Fruit fly (Drosophila melanogaster): ENCODE results near the gene CG32694.

The CG32694 gene

DNA sequence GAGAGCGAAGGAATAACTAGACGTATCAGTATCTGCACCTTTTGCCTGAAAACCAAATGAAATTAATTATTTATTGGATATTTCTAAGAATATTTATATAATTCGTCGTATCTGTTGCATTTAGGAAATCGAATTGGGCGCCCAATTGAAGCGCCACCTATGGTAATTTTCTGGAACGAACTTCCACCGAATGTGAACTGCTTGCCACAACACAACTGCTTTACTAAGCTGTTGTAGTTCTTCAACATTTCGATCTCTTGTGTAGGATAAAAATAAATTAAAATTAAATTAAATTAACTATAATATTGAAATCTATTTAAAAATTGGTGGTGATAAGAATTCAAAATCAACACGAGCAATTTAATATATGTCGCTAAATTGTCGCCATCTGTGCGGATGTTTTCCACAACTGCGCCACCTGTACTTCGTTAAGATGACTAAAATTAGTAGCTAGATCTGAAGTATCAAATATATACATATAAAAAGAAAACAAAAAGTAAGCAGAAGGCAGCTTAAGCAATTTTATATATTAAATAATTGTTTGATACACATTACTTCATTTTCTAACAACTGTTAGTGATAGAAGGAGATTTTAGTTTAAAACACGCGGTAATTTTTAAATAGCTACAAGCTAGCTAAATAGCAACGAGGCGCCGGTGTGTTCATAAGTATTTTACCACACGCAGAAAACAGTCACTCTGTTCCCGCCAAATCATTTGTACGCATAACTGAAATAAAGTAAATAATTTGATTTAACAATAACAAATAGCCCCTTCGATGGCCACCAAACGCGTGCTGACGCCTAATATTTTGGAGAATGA, 20.5 kb downstream of the CG32694 start, which contains the start of gene Dna2 (continued):
- TF ChIP-seq CG17829 (tag; optimal IDR thresholded peaks at IDR 0.05) (peak; percentile 29), oc (tag; optimal IDR thresholded peaks at IDR 0.05) (no peak), CG1647 (GFP tag; optimal IDR thresholded peaks at IDR 0.05) (no peak), lbe (GFP tag; optimal IDR thresholded peaks at IDR 0.05) (no peak), CG11504 (tag; optimal IDR thresholded peaks at IDR 0.05) (peak; percentile 38), nau (GFP tag; optimal IDR thresholded peaks at IDR 0.05) (no peak), onecut (GFP tag; IDR thresholded peaks at IDR 0.05) (no peak), CG17361 (GFP tag; IDR thresholded peaks at IDR 0.05) (peak; percentile 70), pzg (GFP tag; optimal IDR thresholded peaks at IDR 0.05) (peak; percentile 16), Doc3 (GFP tag; IDR thresholded peaks at IDR 0.05; ENCODE audit: partially characterized antibody) (no peak), lola (GFP tag; optimal IDR thresholded peaks at IDR 0.05) (no peak), CG6689 (GFP tag; IDR thresholded peaks at IDR 0.05) (no peak; the same call in 1 of the 2 replicates), Nf-YC (tag; optimal IDR thresholded peaks at IDR 0.05) (peak; percentile 20), Dek (tag; optimal IDR thresholded peaks at IDR 0.05) (no peak), ato (GFP tag; IDR thresholded peaks at IDR 0.05; ENCODE audit: partially characterized antibody) (no peak), CG17359 (tag; optimal IDR thresholded peaks at IDR 0.05) (no peak), E2f2 (GFP tag; IDR thresholded peaks at IDR 0.05) (peak; percentile 86), CG5180 (GFP tag; optimal IDR thresholded peaks at IDR 0.05) (no peak), CG7963 (GFP tag; IDR thresholded peaks at IDR 0.05; ENCODE audit: partially characterized antibody) (no peak), az2 (GFP tag; optimal IDR thresholded peaks at IDR 0.05) (peak; percentile 12), tup (GFP tag; optimal IDR thresholded peaks at IDR 0.05) (no peak), Ets97D (GFP tag; optimal IDR thresholded peaks at IDR 0.05) (peak; percentile 0), Oaz (GFP tag; IDR thresholded peaks at IDR 0.05) (no peak), CG18619 (GFP tag; optimal IDR thresholded peaks at IDR 0.05) (no peak), tin (GFP tag; optimal IDR thresholded peaks at IDR 0.05) (peak; percentile 10), tgo (GFP tag; IDR thresholded peaks at IDR 0.05) (no peak), CG9215 (GFP tag; IDR thresholded peaks at IDR 0.05) (peak; percentile 5; the same call in 1 of the 2 replicates), zfh1 (GFP tag; IDR thresholded peaks at IDR 0.05) (0 out of 3 replicates have a peak, but pooled peaks have one; percentile 32), CG7271 (tag; optimal IDR thresholded peaks at IDR 0.05) (no peak), Ets65A (GFP tag) (peak; percentile 85), tap (tag; optimal IDR thresholded peaks at IDR 0.05) (no peak), CG6254 (GFP tag; optimal IDR thresholded peaks at IDR 0.05) (no peak), nmo (GFP tag; optimal IDR thresholded peaks at IDR 0.05) (peak; percentile 57), dan (GFP tag; IDR thresholded peaks at IDR 0.05) (no peak), CG17912 (GFP tag; optimal IDR thresholded peaks at IDR 0.05) (no peak), CG17612 (GFP tag; IDR thresholded peaks at IDR 0.05) (no peak), zfh2 (GFP tag; optimal IDR thresholded peaks at IDR 0.05) (no peak), knrl (GFP tag; IDR thresholded peaks at IDR 0.05; ENCODE audit: partially characterized antibody) (peak; percentile 34; the same call in 1 of the 3 replicates), Eip74EF (GFP tag; optimal IDR thresholded peaks at IDR 0.05) (no peak), CG2129 (GFP tag; IDR thresholded peaks at IDR 0.05; ENCODE audit: partially characterized antibody) (no peak), CG11085 (GFP tag; IDR thresholded peaks at IDR 0.05) (no peak), prd (optimal IDR thresholded peaks at IDR 0.05) (no peak), prd (GFP tag; IDR thresholded peaks at IDR 0.05) (peak; percentile 41; the same call in 2 of the 3 replicates), CG10565 (GFP tag; optimal IDR thresholded peaks at IDR 0.05) (no peak), HmgD (GFP tag; optimal IDR thresholded peaks at IDR 0.05) (no peak), NFAT (GFP tag; IDR thresholded peaks at IDR 0.05) (no peak), abd-A (tag; optimal IDR thresholded peaks at IDR 0.05) (no peak), CG34376 (GFP tag; optimal IDR thresholded peaks at IDR 0.05) (no peak)
